Worm (Caenorhabditis elegans): ENCODE data around the gene arl-5.

DNA sequence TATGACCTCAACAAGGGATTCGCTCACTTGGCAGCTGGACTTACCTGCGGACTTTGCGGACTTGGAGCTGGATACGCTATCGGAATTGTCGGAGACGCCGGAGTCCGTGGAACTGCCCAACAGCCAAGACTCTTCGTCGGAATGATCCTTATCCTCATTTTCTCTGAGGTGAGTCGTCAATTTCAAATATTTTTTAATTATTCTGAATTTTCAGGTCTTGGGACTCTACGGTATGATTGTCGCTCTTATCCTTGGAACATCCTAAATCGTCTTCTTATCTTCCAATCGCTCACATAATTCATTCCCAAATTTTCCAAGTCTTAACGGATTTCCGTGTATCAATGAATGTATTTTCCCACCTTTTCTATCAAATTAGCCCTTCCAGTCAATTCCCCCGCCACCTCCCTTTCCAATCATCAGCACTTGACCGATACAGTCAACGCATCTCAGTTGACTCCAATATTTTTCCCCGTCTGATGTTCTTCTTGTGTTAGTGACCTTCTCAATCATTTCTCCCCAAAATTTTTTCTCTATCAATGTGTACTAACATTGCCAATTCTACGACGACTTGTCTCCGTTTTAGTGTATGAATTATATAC is 40.5 kb upstream of the arl-5 start, which contains the start of gene R10E11.6:
- TF ChIP-seq him-1 (tag; optimal IDR thresholded peaks at IDR 0.05) (no peak), dao-5 (tag; optimal IDR thresholded peaks at IDR 0.05) (no peak)

Data from whole organism, L4/young adult.